Worm (Caenorhabditis elegans): Measurements from ENCODE around the gene ocr-1.

Gene ocr-1

ce11 chrV:10807862-10808327, 43.7 kb downstream of the ocr-1 start, which contains the start of gene plrg-1 (continued):
- TF ChIP-seq F33H1.4 (GFP tag; IDR thresholded peaks at IDR 0.05) = peak; percentile 55
- TF ChIP-seq akir-1 (GFP tag; optimal IDR thresholded peaks at IDR 0.05) = no peak
- peak; percentile 38 for TF ChIP-seq repo-1 (tag; optimal IDR thresholded peaks at IDR 0.05)
- TF ChIP-seq dpff-1 (tag; optimal IDR thresholded peaks at IDR 0.05) = no peak
- TF ChIP-seq rpc-1 (optimal IDR thresholded peaks at IDR 0.05) = peak; percentile 47
- no peak for TF ChIP-seq rpc-1 (tag; optimal IDR thresholded peaks at IDR 0.05)
- no peak for TF ChIP-seq sptf-2 (GFP tag; optimal IDR thresholded peaks at IDR 0.05)
- TF ChIP-seq sdz-38 (tag; optimal IDR thresholded peaks at IDR 0.05) = no peak
- TF ChIP-seq nfya-1 (tag; optimal IDR thresholded peaks at IDR 0.05; ENCODE audit: borderline replicate concordance, insufficient read depth) = no peak
- peak; percentile 84 for TF ChIP-seq lin-40 (tag; optimal IDR thresholded peaks at IDR 0.05)
- TF ChIP-seq B0336.3 (GFP tag; IDR thresholded peaks at IDR 0.05) = peak; percentile 84
- peak; percentile 86 for TF ChIP-seq hmg-1.2 (GFP tag; IDR thresholded peaks at IDR 0.05)
- no peak; the same call in 1 of the 2 replicates for TF ChIP-seq aptf-2 (GFP tag; conservative IDR thresholded peaks at IDR 0.05)
- peak; percentile 40 for TF ChIP-seq nhr-90 (tag; optimal IDR thresholded peaks at IDR 0.05)
- TF ChIP-seq zfh-2 (GFP tag; conservative IDR thresholded peaks at IDR 0.05) = peak; percentile 69
- TF ChIP-seq ceh-91 (GFP tag; IDR thresholded peaks at IDR 0.05) = peak; percentile 83
- peak; percentile 86 for TF ChIP-seq madf-6 (GFP tag; IDR thresholded peaks at IDR 0.05)
- TF ChIP-seq gei-17 (GFP tag; optimal IDR thresholded peaks at IDR 0.05) = peak; percentile 51
- peak; percentile 57 for TF ChIP-seq lsy-27 (tag; optimal IDR thresholded peaks at IDR 0.05; ENCODE audit: borderline replicate concordance, insufficient read depth)
- peak; percentile 98 for TF ChIP-seq dox-1 (GFP tag; IDR thresholded peaks at IDR 0.05)
- TF ChIP-seq madf-3 (GFP tag; IDR thresholded peaks at IDR 0.05) = peak; percentile 89
- peak; percentile 93 for TF ChIP-seq rcor-1 (GFP tag; IDR thresholded peaks at IDR 0.05)
- peak; percentile 82 for TF ChIP-seq snpc-1.3 (tag; optimal IDR thresholded peaks at IDR 0.05; ENCODE audit: insufficient read depth)
- TF ChIP-seq F39B2.1 (GFP tag; IDR thresholded peaks at IDR 0.05) = no peak
- TF ChIP-seq Y53F4B.3 (GFP tag; IDR thresholded peaks at IDR 0.05) = 0 out of 2 replicates have a peak, but pooled peaks have one; percentile 48
- TF ChIP-seq snpc-4 (GFP tag; optimal IDR thresholded peaks at IDR 0.05) = peak; percentile 35
- peak; percentile 35 to 72 (median 70) for TF ChIP-seq snpc-4 (tag; optimal IDR thresholded peaks at IDR 0.05)
- TF ChIP-seq lin-26 (GFP tag; IDR thresholded peaks at IDR 0.05) = peak; percentile 81
- TF ChIP-seq pha-4 (tag; optimal IDR thresholded peaks at IDR 0.05) = no peak
- no peak for TF ChIP-seq nfya-2 (GFP tag; IDR thresholded peaks at IDR 0.05)
- 0 out of 2 replicates have a peak, but pooled peaks have one; percentile 74 for TF ChIP-seq cebp-2 (GFP tag; IDR thresholded peaks at IDR 0.05)
- TF ChIP-seq ets-4 (GFP tag; optimal IDR thresholded peaks at IDR 0.05) = peak; percentile 66
- peak; percentile 76 for TF ChIP-seq K11D2.4 (GFP tag; IDR thresholded peaks at IDR 0.05)
- TF ChIP-seq somi-1 (GFP tag; optimal IDR thresholded peaks at IDR 0.05) = peak; percentile 27
- TF ChIP-seq ztf-3 (GFP tag; optimal IDR thresholded peaks at IDR 0.05) = no peak

ce11 chrV:10811763-10812162, 47.6 kb downstream of the ocr-1 start, which contains the start of gene C29A12.22:
TSS of gene C29A12.22 (plus strand) at chrV:10812063.
- TF ChIP-seq Y56A3A.18 (GFP tag; IDR thresholded peaks at IDR 0.05) = no peak
- no peak for TF ChIP-seq K11D2.4 (GFP tag; IDR thresholded peaks at IDR 0.05)
- TF ChIP-seq snpc-1.3 (tag; optimal IDR thresholded peaks at IDR 0.05; ENCODE audit: insufficient read depth) = no peak

Data from whole organism, young adult.